Fruit fly (Drosophila melanogaster) whole organism, wandering third instar larva: ENCODE measurements around the gene Sulf1.

Experiments
- GATAd ChIP-seq: sonication (Bioruptor generic); optimal IDR thresholded peaks from 2 replicates; lab custom pipeline; 2016; ENCODE audit warnings: missing biosample characterization, missing genetic modification characterization
- brk ChIP-seq: fragments of 200-800 bp; sonication (Bioruptor generic); optimal IDR thresholded peaks from 2 replicates; lab custom pipeline; 2016; ENCODE audit warnings: missing biosample characterization, mild to moderate bottlenecking, missing genetic modification characterization
- h ChIP-seq: fragments of 200-800 bp; sonication (Bioruptor generic); optimal IDR thresholded peaks from 3 replicates; lab custom pipeline; 2016; ENCODE audit warnings: missing biosample characterization, mild to moderate bottlenecking, missing genetic modification characterization

- TF ChIP-seq GATAd (GFP tag; lab: Kevin White, UChicago) = no peak
- TF ChIP-seq h = peak; percentile 25
- no peak for TF ChIP-seq brk
Measured at dm6 chr3R:16336327-16337052, 2.9 kb downstream of the Sulf1 start.
